Worm (Caenorhabditis elegans): ENCODE results near the gene grd-5.

DNA sequence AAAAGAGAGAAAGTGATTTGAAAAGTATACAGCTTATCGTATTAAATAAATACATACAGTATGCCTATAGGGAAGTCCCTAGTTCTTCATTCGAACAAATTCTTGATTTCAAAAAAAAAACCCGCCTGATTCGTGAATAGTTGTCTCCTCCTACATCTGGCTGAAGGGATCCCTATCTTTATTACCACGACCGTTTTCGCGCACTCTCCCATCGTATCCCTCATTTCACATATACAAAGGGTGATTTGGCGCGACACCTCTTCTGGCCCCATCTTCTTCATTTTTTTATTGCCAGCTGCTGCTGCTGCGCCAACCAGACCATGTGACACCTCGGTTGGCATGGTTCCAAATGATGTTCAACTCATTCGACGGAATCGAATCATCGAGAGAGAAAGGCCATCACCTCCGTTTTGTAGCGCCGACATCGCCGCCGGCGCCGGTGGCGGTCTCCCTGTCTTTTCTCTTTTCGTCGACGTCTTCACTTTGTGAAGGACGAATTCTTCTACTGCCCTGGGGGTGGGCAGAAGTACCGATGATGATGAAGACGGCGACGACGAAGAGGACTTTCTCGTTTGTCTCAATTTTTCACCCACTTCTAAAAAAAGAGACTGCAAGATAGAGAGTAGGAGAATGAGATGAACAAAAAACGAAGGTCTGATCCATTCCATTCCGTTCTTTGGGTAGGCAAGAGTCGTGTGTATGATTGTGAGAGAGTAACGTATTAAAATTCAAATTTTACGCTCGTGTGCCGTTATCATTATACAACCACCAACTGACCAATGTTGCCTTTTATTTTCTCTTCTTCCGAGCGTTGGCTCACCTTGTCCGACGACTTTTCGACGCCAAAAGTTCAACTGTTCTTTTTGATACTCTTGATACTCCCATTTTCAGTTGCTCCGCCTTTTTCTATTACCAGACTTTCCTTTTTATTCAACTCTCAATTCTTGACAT, 43.5 kb downstream of the grd-5 start:
- no peak for TF ChIP-seq ztf-23 (GFP tag; IDR thresholded peaks at IDR 0.05)
- TF ChIP-seq flt-1 (GFP tag; IDR thresholded peaks at IDR 0.05): no peak
- TF ChIP-seq cog-1 (tag; optimal IDR thresholded peaks at IDR 0.05): no peak
- TF ChIP-seq tab-1 (GFP tag; IDR thresholded peaks at IDR 0.05): no peak
